Fruit fly (Drosophila melanogaster): ENCODE measurements around the gene Cdk8.

Cdk8 gene

DNA sequence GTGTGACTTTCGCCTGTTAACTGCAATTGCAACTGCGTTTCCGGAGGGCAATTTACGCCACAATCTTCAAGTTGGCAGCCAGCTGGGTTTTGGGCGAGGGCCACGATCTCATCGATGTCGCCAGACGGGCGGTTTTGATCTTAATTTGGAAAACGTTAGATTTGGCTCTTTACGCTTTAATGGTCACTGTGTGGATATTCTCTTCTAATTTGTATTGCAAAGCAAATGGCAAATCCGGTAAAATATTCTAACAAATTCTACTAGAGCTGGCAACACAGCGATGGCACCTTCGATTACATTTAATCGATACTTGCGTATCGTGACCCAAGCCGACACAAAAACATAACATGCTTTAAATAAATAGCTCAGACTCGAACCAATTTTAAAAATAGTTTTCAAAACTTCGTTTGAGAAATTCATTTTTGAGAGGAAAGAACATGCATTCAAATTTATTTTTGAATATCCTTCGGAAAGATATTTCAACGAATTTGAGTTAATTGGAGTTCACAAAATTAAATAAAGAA is 1.9 kb downstream of the Cdk8 start, which contains the start of gene I-2 (continued):
- TF ChIP-seq fd96Cb (tag; optimal IDR thresholded peaks at IDR 0.05) (no peak), Max (GFP tag; optimal IDR thresholded peaks at IDR 0.05) (no peak), crc (GFP tag; optimal IDR thresholded peaks at IDR 0.05) (no peak), CG12769 (tag; optimal IDR thresholded peaks at IDR 0.05) (no peak), CG11504 (tag; optimal IDR thresholded peaks at IDR 0.05) (peak; percentile 45)

DNA sequence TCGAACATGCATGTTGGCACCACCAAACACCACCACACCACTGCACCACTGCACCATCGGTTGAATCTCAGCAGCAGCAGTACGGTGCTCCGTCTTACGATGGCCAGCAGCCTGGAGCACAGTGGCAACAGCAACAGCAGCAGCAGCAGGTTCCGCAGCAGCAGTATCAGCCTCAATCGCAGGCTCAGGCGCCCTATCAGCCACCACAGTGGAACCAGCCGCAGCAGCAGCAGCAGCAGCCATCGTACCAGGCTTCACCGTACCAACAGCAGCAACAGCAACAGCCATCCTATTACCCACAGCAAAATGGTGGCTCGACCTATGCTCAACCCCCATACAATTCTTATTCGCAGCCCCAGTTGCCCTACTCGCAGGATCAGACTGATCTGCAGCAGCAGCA is 6.3 kb downstream of the Cdk8 start:
- TF ChIP-seq bbx (GFP tag; IDR thresholded peaks at IDR 0.05; ENCODE audit: partially characterized antibody), result no peak
- no peak for TF ChIP-seq ken (GFP tag; IDR thresholded peaks at IDR 0.05)
- TF ChIP-seq CG8478 (optimal IDR thresholded peaks at IDR 0.05), result peak; percentile 57
- TF ChIP-seq Xrp1 (GFP tag; IDR thresholded peaks at IDR 0.05), result no peak
- TF ChIP-seq Ada2b (GFP tag; IDR thresholded peaks at IDR 0.05), result no peak
- TF ChIP-seq CG17912 (GFP tag; optimal IDR thresholded peaks at IDR 0.05), result no peak
- no peak for TF ChIP-seq CG1647 (GFP tag; optimal IDR thresholded peaks at IDR 0.05)
- 0 out of 3 replicates have a peak, but pooled peaks have one; percentile 9 for TF ChIP-seq ci (GFP tag; IDR thresholded peaks at IDR 0.05)
- TF ChIP-seq crol (GFP tag; IDR thresholded peaks at IDR 0.05), result no peak

DNA sequence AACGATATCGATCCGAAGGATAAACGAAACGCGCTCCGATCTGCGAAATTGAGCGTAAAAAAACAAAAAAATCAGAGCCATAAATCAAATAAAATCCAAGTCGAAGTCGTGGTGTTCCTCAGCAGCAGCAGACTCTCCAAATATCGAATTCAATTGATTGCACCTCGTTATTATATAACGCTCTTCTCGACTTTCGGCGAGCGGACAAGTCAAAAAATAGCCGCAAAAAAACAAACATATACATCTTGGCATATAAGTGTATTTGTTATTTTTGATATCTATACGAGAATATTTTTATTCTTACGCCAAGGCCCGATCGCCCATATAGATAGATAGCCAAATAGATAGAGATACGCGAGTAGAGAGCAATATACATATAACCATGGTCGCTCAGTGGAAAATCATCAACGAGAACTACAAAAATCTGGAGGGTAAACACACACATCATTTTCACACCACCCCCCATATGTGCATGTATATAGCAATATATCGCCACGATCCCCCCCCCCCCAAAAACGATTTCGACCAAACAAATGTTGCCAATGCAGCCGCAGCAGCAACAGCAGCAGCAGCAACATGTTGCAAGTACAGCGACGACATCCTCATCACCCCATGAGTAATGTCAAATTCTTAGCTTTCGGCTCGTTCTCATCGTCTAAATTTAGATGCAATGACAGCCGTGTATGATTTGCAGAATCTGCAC is 8.7 kb downstream of the Cdk8 start:
- TF ChIP-seq CG11504 (tag; optimal IDR thresholded peaks at IDR 0.05) (peak; percentile 92), Scr (GFP tag; IDR thresholded peaks at IDR 0.05; ENCODE audit: partially characterized antibody) (no peak), Pdp1 (GFP tag; optimal IDR thresholded peaks at IDR 0.05) (peak in 1 of 2 experiments; percentile 90)

DNA sequence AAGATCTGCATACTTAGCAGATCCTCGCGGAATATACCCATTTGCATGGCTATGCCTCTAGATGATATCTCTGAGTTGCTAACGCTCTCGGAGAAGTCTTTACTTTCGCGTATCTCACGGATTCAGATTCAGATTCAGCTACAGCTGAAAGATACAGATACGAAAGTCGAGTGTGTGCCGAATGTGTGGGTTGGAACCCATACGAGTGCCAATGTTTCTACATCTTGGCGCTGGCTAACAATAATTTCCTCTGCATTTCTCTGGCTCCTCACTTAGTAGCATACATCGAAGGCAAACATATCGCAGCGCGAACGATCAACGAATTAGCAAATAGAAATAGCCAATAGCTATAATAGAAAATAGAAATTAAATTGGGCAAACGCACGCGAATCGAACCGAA is 9.3 kb downstream of the Cdk8 start:
- 0 out of 4 replicates have a peak, but pooled peaks have one; percentile 53 for TF ChIP-seq chinmo (GFP tag; IDR thresholded peaks at IDR 0.05; ENCODE audit: partially characterized antibody)
- no peak for TF ChIP-seq Spps (tag; optimal IDR thresholded peaks at IDR 0.05)
- TF ChIP-seq sr (GFP tag; IDR thresholded peaks at IDR 0.05), result peak; percentile 82

DNA sequence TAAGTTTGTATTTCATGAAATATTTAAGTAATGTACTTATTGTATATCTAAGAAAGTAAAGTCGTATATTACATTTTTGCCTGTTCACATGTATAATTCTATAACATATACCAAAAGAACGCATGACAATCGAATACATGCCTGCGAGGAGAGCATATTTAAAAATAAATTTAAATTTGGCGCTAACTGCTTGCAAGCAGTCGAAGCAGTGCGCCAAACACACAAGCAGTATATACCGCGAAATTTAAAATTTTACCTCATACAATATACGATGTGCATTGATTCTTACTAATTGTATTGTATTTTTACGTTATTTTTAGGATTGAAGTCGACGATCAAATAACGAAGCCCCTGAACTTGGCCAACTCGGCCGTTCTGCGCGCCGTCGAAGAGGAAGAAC is 14.2 kb downstream of the Cdk8 start:
- TF ChIP-seq CG31365 (tag; optimal IDR thresholded peaks at IDR 0.05), result peak; percentile 99
- peak; percentile 17 for TF ChIP-seq stwl (tag; optimal IDR thresholded peaks at IDR 0.05)
- TF ChIP-seq Dfd (GFP tag; optimal IDR thresholded peaks at IDR 0.05), result peak in 1 of 2 experiments; percentile 91
- peak; percentile 29 for TF ChIP-seq CG11504 (tag; optimal IDR thresholded peaks at IDR 0.05)
- no peak for TF ChIP-seq grau (tag; optimal IDR thresholded peaks at IDR 0.05)
- TF ChIP-seq ash1 (GFP tag; optimal IDR thresholded peaks at IDR 0.05), result no peak
- peak; percentile 81 for TF ChIP-seq Dp (GFP tag; optimal IDR thresholded peaks at IDR 0.05)
- no peak for TF ChIP-seq Dip2 (GFP tag; IDR thresholded peaks at IDR 0.05)
- 0 out of 3 replicates have a peak, but pooled peaks have one; percentile 29 for TF ChIP-seq Opbp (GFP tag; IDR thresholded peaks at IDR 0.05; ENCODE audit: partially characterized antibody)
- peak; percentile 99 for TF ChIP-seq E2f2 (GFP tag; IDR thresholded peaks at IDR 0.05)
- TF ChIP-seq CG6791 (GFP tag; IDR thresholded peaks at IDR 0.05; ENCODE audit: partially characterized antibody), result 0 out of 3 replicates have a peak, but pooled peaks have one; percentile 31
- no peak for TF ChIP-seq Asciz (GFP tag; optimal IDR thresholded peaks at IDR 0.05)
- TF ChIP-seq stc (GFP tag; IDR thresholded peaks at IDR 0.05), result no peak
- TF ChIP-seq CTCF (GFP tag; optimal IDR thresholded peaks at IDR 0.05), result peak; percentile 22
- no peak for TF ChIP-seq ab (GFP tag; optimal IDR thresholded peaks at IDR 0.05)

Data from whole organism, embryonic.